Worm (Caenorhabditis elegans) whole organism, late embryonic: ENCODE measurements around the gene cpt-5.

Source experiments
- elt-2 ChIP-seq: sonication (generic microtip); optimal IDR thresholded peaks from 2 replicates; lab custom pipeline; 2016; ENCODE audit warnings: missing genetic modification reagents, missing genetic modification characterization, missing compliant biosample characterization
- hlh-8 ChIP-seq: sonication (generic microtip); optimal IDR thresholded peaks from 2 replicates; lab custom pipeline; 2016; ENCODE audit warnings: missing genotype, missing genetic modification characterization, missing compliant biosample characterization
- lin-11 ChIP-seq: fragments of 200-800 bp; sonication (Bioruptor generic); optimal IDR thresholded peaks from 2 replicates; lab custom pipeline; 2018; ENCODE audit warnings: mild to moderate bottlenecking, missing genetic modification characterization, missing compliant biosample characterization
- ref-2 ChIP-seq: sonication (generic microtip); optimal IDR thresholded peaks from 2 replicates; lab custom pipeline; 2016; ENCODE audit warnings: missing genetic modification characterization, missing compliant biosample characterization
- sox-4 ChIP-seq: sonication (generic microtip); optimal IDR thresholded peaks from 2 replicates; lab custom pipeline; 2017; ENCODE audit warnings: mild to moderate bottlenecking, missing genetic modification characterization, inconsistent platforms, missing compliant biosample characterization
- unc-86 ChIP-seq: sonication (generic microtip); optimal IDR thresholded peaks from 2 replicates; lab custom pipeline; 2016; ENCODE audit warnings: missing genetic modification characterization, missing compliant biosample characterization

ce11 chrV:13858906-13859305 is 14.1 kb upstream of the cpt-5 start, which contains the start of gene srx-135:
- no peak for TF ChIP-seq hlh-8 (tag; lab: Kevin White, UChicago)
- no peak for TF ChIP-seq lin-11 (tag; lab: Kevin White, UChicago)
- TF ChIP-seq unc-86 (tag; lab: Kevin White, UChicago) = no peak
- no peak for TF ChIP-seq ref-2 (tag; lab: Kevin White, UChicago)
- no peak for TF ChIP-seq sox-4
- TF ChIP-seq elt-2 (tag; lab: Kevin White, UChicago) = no peak
